Fruit fly (Drosophila melanogaster): Measurements from ENCODE around the gene bcn92.

bcn92 gene

dm6 chrX:2134226-2134880, 15.1 kb downstream of the bcn92 start:
- TF ChIP-seq Dif (GFP tag; optimal IDR thresholded peaks at IDR 0.05; ENCODE audit: partially characterized antibody) (no peak), Hr83 (GFP tag; optimal IDR thresholded peaks at IDR 0.05; ENCODE audit: poor library complexity, severe bottlenecking) (no peak), N (GFP tag; optimal IDR thresholded peaks at IDR 0.05) (no peak), Rel (GFP tag; optimal IDR thresholded peaks at IDR 0.05) (peak; percentile 36), Rel (tag; optimal IDR thresholded peaks at IDR 0.05) (peak; percentile 9), rgr (GFP tag; optimal IDR thresholded peaks at IDR 0.05) (peak; percentile 90), Hnf4 (GFP tag; optimal IDR thresholded peaks at IDR 0.05) (peak; percentile 89), Hr78 (GFP tag; optimal IDR thresholded peaks at IDR 0.05) (no peak), woc (GFP tag; optimal IDR thresholded peaks at IDR 0.05) (peak; percentile 84), OdsH (GFP tag; optimal IDR thresholded peaks at IDR 0.05) (peak; percentile 87), sv (GFP tag; optimal IDR thresholded peaks at IDR 0.05) (peak; percentile 4), Mio (GFP tag; optimal IDR thresholded peaks at IDR 0.05) (peak; percentile 38), br (GFP tag; optimal IDR thresholded peaks at IDR 0.05) (peak; percentile 92), psq (GFP tag; optimal IDR thresholded peaks at IDR 0.05) (peak; percentile 62), tai (GFP tag; optimal IDR thresholded peaks at IDR 0.05) (peak; percentile 71), CrebA (GFP tag; optimal IDR thresholded peaks at IDR 0.05; ENCODE audit: borderline replicate concordance) (no peak), brk (GFP tag; optimal IDR thresholded peaks at IDR 0.05) (peak; percentile 49), dsf (GFP tag; optimal IDR thresholded peaks at IDR 0.05; ENCODE audit: borderline replicate concordance) (peak; percentile 46), Jra (GFP tag; optimal IDR thresholded peaks at IDR 0.05) (peak; percentile 15), dl (GFP tag; optimal IDR thresholded peaks at IDR 0.05; ENCODE audit: insufficient read depth in 1 of 2, partially characterized antibody in 2 of 2) (no peak), CG9705 (GFP tag; optimal IDR thresholded peaks at IDR 0.05) (peak; percentile 72), usp (GFP tag; optimal IDR thresholded peaks at IDR 0.05) (no peak), GATAd (GFP tag; optimal IDR thresholded peaks at IDR 0.05) (peak; percentile 44), sage (GFP tag; optimal IDR thresholded peaks at IDR 0.05) (peak; percentile 87), Vsx2 (GFP tag; optimal IDR thresholded peaks at IDR 0.05; ENCODE audit: partially characterized antibody) (no peak), HLH106 (tag; optimal IDR thresholded peaks at IDR 0.05) (peak; percentile 91), CG32264 (GFP tag; optimal IDR thresholded peaks at IDR 0.05) (peak; percentile 70), fru (GFP tag; optimal IDR thresholded peaks at IDR 0.05) (peak; percentile 93), Myc (optimal IDR thresholded peaks at IDR 0.05) (no peak), ey (GFP tag; optimal IDR thresholded peaks at IDR 0.05) (peak; percentile 88), Sp1 (GFP tag; optimal IDR thresholded peaks at IDR 0.05) (peak; percentile 91), Dfd (GFP tag; optimal IDR thresholded peaks at IDR 0.05) (no peak), pan (optimal IDR thresholded peaks at IDR 0.05) (no peak), dmrt93B (GFP tag; optimal IDR thresholded peaks at IDR 0.05) (peak; percentile 75), lola (GFP tag; optimal IDR thresholded peaks at IDR 0.05) (no peak), foxo (GFP tag; optimal IDR thresholded peaks at IDR 0.05) (peak; percentile 15 to 92), Abd-B (GFP tag; optimal IDR thresholded peaks at IDR 0.05) (no peak), jim (GFP tag; optimal IDR thresholded peaks at IDR 0.05) (no peak), h (GFP tag; optimal IDR thresholded peaks at IDR 0.05) (peak; percentile 91)

dm6 chrX:2125527-2126088, 23.8 kb downstream of the bcn92 start:
- no peak for TF ChIP-seq Vsx2 (GFP tag; optimal IDR thresholded peaks at IDR 0.05; ENCODE audit: partially characterized antibody)
- no peak for TF ChIP-seq Rel (GFP tag; optimal IDR thresholded peaks at IDR 0.05)
- TF ChIP-seq Rel (tag; optimal IDR thresholded peaks at IDR 0.05) = peak; percentile 10
- TF ChIP-seq foxo (GFP tag; optimal IDR thresholded peaks at IDR 0.05) = peak in 1 of 2 experiments; percentile 4

Measured in whole organism, wandering third instar larva.